Worm (Caenorhabditis elegans): ENCODE results near the gene C01B10.11.

- TF ChIP-seq aly-2 (tag; optimal IDR thresholded peaks at IDR 0.05): no peak
- TF ChIP-seq nhr-237 (tag; optimal IDR thresholded peaks at IDR 0.05): no peak
- no peak for TF ChIP-seq ztf-4 (tag; optimal IDR thresholded peaks at IDR 0.05)
- no peak for TF ChIP-seq fkh-2 (tag; optimal IDR thresholded peaks at IDR 0.05)
- TF ChIP-seq fos-1 (tag; optimal IDR thresholded peaks at IDR 0.05): no peak
- no peak for TF ChIP-seq ceh-9 (tag; optimal IDR thresholded peaks at IDR 0.05)
- TF ChIP-seq pha-4 (tag; optimal IDR thresholded peaks at IDR 0.05): no peak
- TF ChIP-seq ama-1 (optimal IDR thresholded peaks at IDR 0.05): no peak
- no peak for TF ChIP-seq skn-1 (tag; optimal IDR thresholded peaks at IDR 0.05)
- TF ChIP-seq ZK546.5 (tag; optimal IDR thresholded peaks at IDR 0.05): no peak
Measured at ce11 chrIV:6657519-6658031, at the start of gene C01B10.11.
